Worm (Caenorhabditis elegans) whole organism, L3 larva: ENCODE measurements around the gene gid-2.

Experiments used
- elt-2 ChIP-seq: sonication (generic microtip); optimal IDR thresholded peaks from 2 replicates; lab custom pipeline; 2016; ENCODE audit warnings: missing genetic modification reagents, mild to moderate bottlenecking, missing genetic modification characterization, missing compliant biosample characterization
- lin-39 ChIP-seq: fragments of 150-350 bp; optimal IDR thresholded peaks from 2 replicates; lab custom pipeline; 2018; ENCODE audit warnings: missing biosample characterization, missing genetic modification reagents, missing genetic modification characterization
- nfya-1 ChIP-seq: sonication (generic microtip); optimal IDR thresholded peaks from 2 replicates; lab custom pipeline; 2017; ENCODE audit warnings: missing genetic modification characterization, mild to moderate bottlenecking, missing compliant biosample characterization, antibody characterized with exemption, moderate library complexity; ENCODE audit not compliant: insufficient read depth
- nhr-237 ChIP-seq: fragments of 150-350 bp; optimal IDR thresholded peaks from 2 replicates; lab custom pipeline; 2014; ENCODE audit warnings: missing biosample characterization, missing genetic modification characterization
- sea-2 ChIP-seq: fragments of 150-350 bp; sonication (generic microtip); optimal IDR thresholded peaks from 4 replicates; lab custom pipeline; 2014; ENCODE audit warnings: missing biosample characterization, missing genetic modification reagents, missing genetic modification characterization
- snpc-4 ChIP-seq: fragments of 150-350 bp; optimal IDR thresholded peaks from 2 replicates; lab custom pipeline; 2014; ENCODE audit warnings: missing biosample characterization, missing genetic modification characterization
- unc-39 ChIP-seq: sonication (generic microtip); optimal IDR thresholded peaks from 4 replicates; lab custom pipeline; 2017; ENCODE audit warnings: missing biosample characterization, missing genetic modification characterization
- unc-62 ChIP-seq: fragments of 150-350 bp; sonication (generic microtip); optimal IDR thresholded peaks from 4 replicates; lab custom pipeline; 2014; ENCODE audit warnings: missing biosample characterization, missing genetic modification reagents, missing genetic modification characterization
- zag-1 ChIP-seq: fragments of 150-350 bp; optimal IDR thresholded peaks from 2 replicates; lab custom pipeline; 2014; ENCODE audit warnings: missing biosample characterization, missing genetic modification characterization

DNA sequence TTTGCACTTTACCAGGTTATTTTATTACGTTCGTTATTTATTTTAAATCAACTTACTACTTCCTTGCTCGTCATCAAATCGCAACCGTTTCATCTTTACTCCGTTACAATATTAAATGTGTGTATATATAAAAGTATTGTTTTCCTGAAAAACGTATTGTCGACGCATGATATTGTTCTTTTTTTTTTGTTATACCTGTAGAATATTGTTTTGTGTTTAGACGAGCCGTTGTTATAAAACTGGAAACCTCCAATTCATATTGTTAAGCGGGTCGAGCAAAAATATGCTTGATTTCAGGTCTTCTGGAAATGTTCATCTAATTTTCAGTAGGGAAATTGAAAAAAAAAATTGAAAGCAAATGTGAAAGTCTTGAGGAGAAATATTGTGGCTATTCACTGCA, at the start of gene gid-2:
- no peak for TF ChIP-seq zag-1 (tag; lab: Kevin White, UChicago)
- TF ChIP-seq snpc-4 (tag; lab: Kevin White, UChicago) = no peak
- no peak for TF ChIP-seq elt-2 (tag; lab: Kevin White, UChicago)
- TF ChIP-seq unc-62 = no peak
- no peak for TF ChIP-seq lin-39 (tag; lab: Kevin White, UChicago)
- no peak for TF ChIP-seq sea-2
- TF ChIP-seq nhr-237 (tag; lab: Kevin White, UChicago) = no peak
- TF ChIP-seq nfya-1 (tag; lab: Kevin White, UChicago) = no peak
- TF ChIP-seq unc-39 = no peak
